ENCODE assay signal across 3 fruit fly cellular contexts in the genomic region with DNA sequence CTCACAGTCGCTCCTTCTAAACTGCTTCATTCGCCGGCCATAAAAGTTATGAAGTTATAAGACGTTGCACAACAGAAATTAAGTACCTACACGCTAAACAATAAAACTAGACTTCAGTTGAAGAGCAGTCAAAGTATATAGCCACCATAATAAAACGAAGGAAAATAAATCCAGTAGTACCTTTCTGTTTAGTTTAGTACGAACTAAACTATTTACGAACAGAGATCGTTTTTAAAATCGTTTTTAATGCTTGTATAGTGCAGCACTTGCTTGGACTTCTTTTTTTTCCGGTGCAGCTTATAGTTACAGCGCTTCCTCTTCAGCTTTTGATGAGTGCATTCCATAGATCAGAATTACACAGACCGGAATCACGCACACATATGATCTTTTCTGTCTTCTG.
A peak's percentile ranks its signal among the peaks of the same experiment; 100 is the strongest.
TF ChIP-seq lines count a peak whose summit lies in the region.

No protein-coding gene starts in this region.

- no peak for TF ChIP-seq CTCF in whole organism, embryonic (GFP tag; optimal IDR thresholded peaks at IDR 0.05; lab: Kevin White, UChicago)

TF ChIP-seq in whole organism, embryonic, 481 proteins besides CTCF, POLR2A, EP300 and RAD21:
- TF ChIP-seq nom (GFP tag; optimal IDR thresholded peaks at IDR 0.05; lab: Kevin White, UChicago) (peak; percentile 16), Max (GFP tag; optimal IDR thresholded peaks at IDR 0.05; lab: Kevin White, UChicago) (no peak), Drgx (GFP tag; IDR thresholded peaks at IDR 0.05; lab: Robert Waterston, UW) (peak; percentile 42; the same call in 1 of the 2 replicates), sens (GFP tag; lab: Kevin White, UChicago) (peak; percentile 58), CG10979 (tag; optimal IDR thresholded peaks at IDR 0.05; lab: Kevin White, UChicago) (no peak), sima (GFP tag; optimal IDR thresholded peaks at IDR 0.05; lab: Kevin White, UChicago) (no peak), gt (GFP tag; IDR thresholded peaks at IDR 0.05; lab: Robert Waterston, UW) (no peak), bsh (GFP tag; optimal IDR thresholded peaks at IDR 0.05; lab: Kevin White, UChicago) (peak in 1 of 2 experiments; percentile 1)

TF ChIP-seq in whole organism, prepupa, 60 proteins besides CTCF, POLR2A, EP300 and RAD21:
- TF ChIP-seq Smox (GFP tag; optimal IDR thresholded peaks at IDR 0.05; lab: Kevin White, UChicago): no peak
- peak; percentile 40 for TF ChIP-seq CG3032 (tag; optimal IDR thresholded peaks at IDR 0.05; lab: Kevin White, UChicago)
- peak; percentile 24 for TF ChIP-seq spab (GFP tag; optimal IDR thresholded peaks at IDR 0.05; lab: Kevin White, UChicago)
- no peak for TF ChIP-seq CG7368 (GFP tag; optimal IDR thresholded peaks at IDR 0.05; lab: Kevin White, UChicago)
- TF ChIP-seq OdsH (GFP tag; optimal IDR thresholded peaks at IDR 0.05; lab: Kevin White, UChicago): no peak
- TF ChIP-seq Eip78C (GFP tag; lab: Kevin White, UChicago): peak; percentile 16
- TF ChIP-seq CG6808 (GFP tag; optimal IDR thresholded peaks at IDR 0.05; lab: Kevin White, UChicago): peak; percentile 50
- no peak for TF ChIP-seq CG8632 (GFP tag; optimal IDR thresholded peaks at IDR 0.05; lab: Kevin White, UChicago)
- TF ChIP-seq Lpt (GFP tag; optimal IDR thresholded peaks at IDR 0.05; lab: Kevin White, UChicago): no peak
- no peak for TF ChIP-seq Met (GFP tag; optimal IDR thresholded peaks at IDR 0.05; lab: Kevin White, UChicago)
- TF ChIP-seq fd59A (GFP tag; optimal IDR thresholded peaks at IDR 0.05; lab: Kevin White, UChicago): no peak
- TF ChIP-seq CG8319 (GFP tag; optimal IDR thresholded peaks at IDR 0.05; lab: Kevin White, UChicago): no peak
- TF ChIP-seq Hr38 (GFP tag; optimal IDR thresholded peaks at IDR 0.05; lab: Kevin White, UChicago): no peak
- TF ChIP-seq svp (GFP tag; lab: Kevin White, UChicago): no peak
- TF ChIP-seq Sox102F (GFP tag; optimal IDR thresholded peaks at IDR 0.05; lab: Kevin White, UChicago): no peak
- peak; percentile 54 for TF ChIP-seq CG10669 (GFP tag; optimal IDR thresholded peaks at IDR 0.05; lab: Kevin White, UChicago)
- TF ChIP-seq lz (GFP tag; optimal IDR thresholded peaks at IDR 0.05; lab: Kevin White, UChicago): no peak
- TF ChIP-seq Ets96B (tag; optimal IDR thresholded peaks at IDR 0.05; lab: Kevin White, UChicago): peak; percentile 55
- TF ChIP-seq Sox14 (GFP tag; optimal IDR thresholded peaks at IDR 0.05; lab: Kevin White, UChicago): no peak
- TF ChIP-seq CG6276 (GFP tag; optimal IDR thresholded peaks at IDR 0.05; lab: Kevin White, UChicago): peak; percentile 36
- peak; percentile 14 for TF ChIP-seq achi (GFP tag; optimal IDR thresholded peaks at IDR 0.05; lab: Kevin White, UChicago)
- TF ChIP-seq Sox15 (GFP tag; optimal IDR thresholded peaks at IDR 0.05; lab: Kevin White, UChicago): no peak
- TF ChIP-seq eg (GFP tag; IDR thresholded peaks at IDR 0.05; lab: Robert Waterston, UW): peak; percentile 44; the same call in 2 of the 3 replicates
- no peak for TF ChIP-seq CG11294 (GFP tag; IDR thresholded peaks at IDR 0.05; lab: Robert Waterston, UW)
- TF ChIP-seq cyc (GFP tag; optimal IDR thresholded peaks at IDR 0.05; lab: Kevin White, UChicago): no peak
- TF ChIP-seq fkh (GFP tag; optimal IDR thresholded peaks at IDR 0.05; lab: Kevin White, UChicago): no peak
- no peak for TF ChIP-seq pdm3 (GFP tag; optimal IDR thresholded peaks at IDR 0.05; lab: Kevin White, UChicago)
- no peak for TF ChIP-seq CG16779 (tag; optimal IDR thresholded peaks at IDR 0.05; lab: Kevin White, UChicago)
- no peak for TF ChIP-seq acj6 (GFP tag; optimal IDR thresholded peaks at IDR 0.05; lab: Kevin White, UChicago)
- peak; percentile 52 for TF ChIP-seq CG32006 (GFP tag; optimal IDR thresholded peaks at IDR 0.05; lab: Kevin White, UChicago)
- TF ChIP-seq Ets21C (GFP tag; optimal IDR thresholded peaks at IDR 0.05; lab: Kevin White, UChicago): no peak
- peak; percentile 34 for TF ChIP-seq CG3919 (GFP tag; optimal IDR thresholded peaks at IDR 0.05; lab: Kevin White, UChicago)
- peak; percentile 31 for TF ChIP-seq CG10631 (GFP tag; optimal IDR thresholded peaks at IDR 0.05; lab: Kevin White, UChicago)
- TF ChIP-seq Eip75B (GFP tag; optimal IDR thresholded peaks at IDR 0.05; lab: Kevin White, UChicago): peak; percentile 36
- peak in 1 of 2 experiments; percentile 16 for TF ChIP-seq salr (GFP tag; optimal IDR thresholded peaks at IDR 0.05; lab: Kevin White, UChicago)
- no peak for TF ChIP-seq net (GFP tag; optimal IDR thresholded peaks at IDR 0.05; lab: Kevin White, UChicago)

TF ChIP-seq in whole organism, pupa, 21 proteins besides CTCF, POLR2A, EP300 and RAD21:
- TF ChIP-seq CG15710 (tag; optimal IDR thresholded peaks at IDR 0.05; lab: Kevin White, UChicago): peak; percentile 21
- TF ChIP-seq EcR (GFP tag; optimal IDR thresholded peaks at IDR 0.05; lab: Kevin White, UChicago): no peak
- TF ChIP-seq CG9948 (tag; optimal IDR thresholded peaks at IDR 0.05; lab: Kevin White, UChicago): peak; percentile 49
- peak; percentile 61 for TF ChIP-seq Pif1A (GFP tag; optimal IDR thresholded peaks at IDR 0.05; lab: Kevin White, UChicago)
- TF ChIP-seq CG8159 (tag; optimal IDR thresholded peaks at IDR 0.05; lab: Kevin White, UChicago): peak; percentile 66
- TF ChIP-seq Ets98B (GFP tag; IDR thresholded peaks at IDR 0.05; lab: Robert Waterston, UW): peak; percentile 43; the same call in 1 of the 2 replicates
- TF ChIP-seq CG8301 (tag; optimal IDR thresholded peaks at IDR 0.05; lab: Kevin White, UChicago): peak; percentile 74
- peak; percentile 48; the same call in 2 of the 3 replicates for TF ChIP-seq fd96Ca (GFP tag; IDR thresholded peaks at IDR 0.05; lab: Robert Waterston, UW)
- no peak for TF ChIP-seq Snoo (tag; optimal IDR thresholded peaks at IDR 0.05; lab: Kevin White, UChicago)
- no peak for TF ChIP-seq CG13204 (GFP tag; optimal IDR thresholded peaks at IDR 0.05; lab: Kevin White, UChicago)
- TF ChIP-seq rn (GFP tag; IDR thresholded peaks at IDR 0.05; lab: Robert Waterston, UW): no peak
- 0 out of 3 replicates have a peak, but pooled peaks have one; percentile 26 for TF ChIP-seq CG4496 (GFP tag; IDR thresholded peaks at IDR 0.05; lab: Robert Waterston, UW)
- no peak for TF ChIP-seq CG10348 (GFP tag; IDR thresholded peaks at IDR 0.05; lab: Robert Waterston, UW)
- peak; percentile 34 for TF ChIP-seq Pif1B (GFP tag; optimal IDR thresholded peaks at IDR 0.05; lab: Kevin White, UChicago)
- peak; percentile 81 for TF ChIP-seq CG14655 (GFP tag; optimal IDR thresholded peaks at IDR 0.05; lab: Kevin White, UChicago)
- peak; percentile 63 for TF ChIP-seq CG17806 (tag; optimal IDR thresholded peaks at IDR 0.05; lab: Kevin White, UChicago)
TF ChIP-seq in whole organism, pupa: peak in this region for 11.
